Worm (Caenorhabditis elegans) whole organism, midembryonic: Measurements from ENCODE around the gene C14C10.10.

Source experiments
- T22C8.4 ChIP-seq: fragments of 200-800 bp; sonication (Bioruptor generic); IDR thresholded peaks from 2 replicates; pipeline ENCODE4 v1.3.6; 2022; ENCODE audit warnings: missing genetic modification characterization, missing compliant biosample characterization
- cog-1 ChIP-seq: sonication (generic microtip); optimal IDR thresholded peaks from 2 replicates; lab custom pipeline; 2016; ENCODE audit warnings: missing genetic modification characterization, missing compliant biosample characterization
- flt-1 ChIP-seq: fragments of 200-800 bp; sonication (Bioruptor generic); IDR thresholded peaks from 2 replicates; pipeline ENCODE4 v1.3.6; 2022; ENCODE audit warnings: missing genetic modification characterization, missing compliant biosample characterization
- klf-2 ChIP-seq: fragments of 200-800 bp; sonication (Bioruptor generic); conservative IDR thresholded peaks from 2 replicates; pipeline ENCODE4 v1.3.6; 2022; ENCODE audit warnings: missing genetic modification reagents, missing genetic modification characterization, missing compliant biosample characterization
- med-1 ChIP-seq: sonication (generic microtip); optimal IDR thresholded peaks from 2 replicates; lab custom pipeline; 2017; ENCODE audit warnings: missing genetic modification characterization, mild to moderate bottlenecking, missing compliant biosample characterization, antibody characterized with exemption, missing genetic modification reagents; ENCODE audit not compliant: insufficient read depth
- ref-1 ChIP-seq: fragments of 200-800 bp; sonication (Bioruptor generic); conservative IDR thresholded peaks from 2 replicates; pipeline ENCODE4 v1.3.6; 2022; ENCODE audit warnings: missing genetic modification reagents, missing genetic modification characterization, missing compliant biosample characterization
- tab-1 ChIP-seq: fragments of 200-800 bp; sonication (Bioruptor generic); IDR thresholded peaks from 2 replicates; pipeline ENCODE4 v1.3.6; 2022; ENCODE audit warnings: missing genetic modification characterization, missing compliant biosample characterization
- ztf-23 ChIP-seq: fragments of 200-800 bp; sonication (Bioruptor generic); IDR thresholded peaks from 2 replicates; pipeline ENCODE4 v1.3.6; 2022; ENCODE audit warnings: missing genetic modification reagents, missing genetic modification characterization, missing compliant biosample characterization
- ztf-29 ChIP-seq: fragments of 200-800 bp; sonication (Bioruptor generic); IDR thresholded peaks from 2 replicates; pipeline ENCODE4 v1.3.6; 2022; ENCODE audit warnings: missing genetic modification reagents, missing genetic modification characterization, missing compliant biosample characterization

ce11 chrV:12596795-12597194 lies 2.1 kb downstream of the C14C10.10 start:
- TF ChIP-seq flt-1, result peak; percentile 87
- TF ChIP-seq ztf-23, result peak; percentile 78
- TF ChIP-seq tab-1 (GFP tag; lab: Robert Waterston, UW), result peak; percentile 80; the same call in 1 of the 2 replicates
- TF ChIP-seq klf-2 (GFP tag; lab: Robert Waterston, UW), result 0 out of 2 replicates have a peak, but pooled peaks have one; percentile 49
- TF ChIP-seq med-1 (GFP tag; lab: Kevin White, UChicago), result peak; percentile 15
- TF ChIP-seq ztf-29 (GFP tag; lab: Robert Waterston, UW), result peak; percentile 82
- TF ChIP-seq cog-1 (tag; lab: Kevin White, UChicago), result peak; percentile 58
- peak; percentile 48; the same call in 1 of the 2 replicates for TF ChIP-seq ref-1 (GFP tag; lab: Robert Waterston, UW)
- TF ChIP-seq T22C8.4 (GFP tag; lab: Robert Waterston, UW), result peak; percentile 69; the same call in 1 of the 2 replicates
